Worm (Caenorhabditis elegans) whole organism, L4 larva: ENCODE results near the gene csn-5.
A peak's percentile ranks its signal among the peaks of the same experiment; 100 is the strongest.

Source experiments
- R02D3.7 ChIP-seq: fragments of 150-350 bp; sonication (generic microtip); optimal IDR thresholded peaks from 3 replicates; lab custom pipeline; 2014; ENCODE audit warnings: missing biosample characterization, missing genetic modification characterization
- ama-1 ChIP-seq: fragments of 150-350 bp; optimal IDR thresholded peaks from 2 replicates; lab custom pipeline; 2014; ENCODE audit warnings: inconsistent platforms, mixed read lengths
- hmg-1.1 ChIP-seq: fragments of 200-800 bp; sonication (Bioruptor generic); IDR thresholded peaks from 2 replicates; pipeline ENCODE4 v1.3.6; 2022; ENCODE audit warnings: missing genetic modification reagents, missing genetic modification characterization, missing compliant biosample characterization
- mxl-2 ChIP-seq: fragments of 200-800 bp; sonication (Bioruptor generic); conservative IDR thresholded peaks from 2 replicates; pipeline ENCODE4 v1.3.6; 2022; ENCODE audit warnings: missing genetic modification reagents, missing genetic modification characterization, missing compliant biosample characterization
- nhr-41 ChIP-seq: fragments of 200-800 bp; sonication (Bioruptor generic); IDR thresholded peaks from 2 replicates; pipeline ENCODE4 v1.3.6; 2022; ENCODE audit warnings: missing genetic modification reagents, missing genetic modification characterization, missing compliant biosample characterization
- snpc-1.2 ChIP-seq: fragments of 200-800 bp; sonication (Bioruptor generic); IDR thresholded peaks from 2 replicates; pipeline ENCODE4 v1.3.6; 2022; ENCODE audit warnings: missing genetic modification reagents, missing genetic modification characterization, missing compliant biosample characterization
- ztf-7 ChIP-seq: fragments of 150-350 bp; optimal IDR thresholded peaks from 2 replicates; lab custom pipeline; 2014; ENCODE audit warnings: missing biosample characterization, missing genetic modification characterization

- TF ChIP-seq nhr-41 (GFP tag; lab: Robert Waterston, UW) = no peak
- no peak for TF ChIP-seq ama-1 (lab: Kevin White, UChicago)
- no peak for TF ChIP-seq mxl-2 (GFP tag; lab: Robert Waterston, UW)
- no peak for TF ChIP-seq snpc-1.2
- no peak for TF ChIP-seq R02D3.7 (tag; lab: Kevin White, UChicago)
- no peak for TF ChIP-seq ztf-7 (tag; lab: Kevin White, UChicago)
- TF ChIP-seq hmg-1.1 (GFP tag; lab: Robert Waterston, UW) = 0 out of 2 replicates have a peak, but pooled peaks have one; percentile 10
Measured at ce11 chrIV:5664375-5665004, 15.2 kb downstream of the csn-5 start, which contains the start of gene bec-1.
